Fruit fly (Drosophila melanogaster) whole organism, embryonic: ENCODE data around the gene CG43902.

ENCODE experiments used
- CG11504 ChIP-seq: fragments of 200-800 bp; sonication (Bioruptor generic); optimal IDR thresholded peaks from 3 replicates; lab custom pipeline; 2019; ENCODE audit warnings: missing biosample characterization, mild to moderate bottlenecking, missing genetic modification characterization, moderate library complexity
- CG1647 ChIP-seq: fragments of 200-800 bp; sonication (Bioruptor generic); optimal IDR thresholded peaks from 3 replicates; lab custom pipeline; 2016; ENCODE audit warnings: missing biosample characterization, missing genetic modification characterization
- CG2202 ChIP-seq: fragments of 200-800 bp; sonication (Bioruptor generic); optimal IDR thresholded peaks from 2 replicates; lab custom pipeline; 2018; ENCODE audit warnings: missing biosample characterization, mild to moderate bottlenecking, missing genetic modification characterization
- CG32767 ChIP-seq: fragments of 200-800 bp; sonication (Bioruptor generic); IDR thresholded peaks from 2 replicates; pipeline ENCODE4 v1.3.6; 2022; ENCODE audit warnings: missing biosample characterization, missing genetic modification characterization
- ERR ChIP-seq: fragments of 200-800 bp; sonication (Bioruptor generic); optimal IDR thresholded peaks from 2 replicates; lab custom pipeline; 2016; ENCODE audit warnings: missing biosample characterization, missing genetic modification characterization
- Gug ChIP-seq: fragments of 200-800 bp; sonication (Bioruptor generic); IDR thresholded peaks from 4 replicates; pipeline ENCODE4 v1.3.6; 2022; ENCODE audit warnings: missing biosample characterization, missing genetic modification characterization
- slou ChIP-seq: fragments of 200-800 bp; sonication (Bioruptor generic); optimal IDR thresholded peaks from 3 replicates; lab custom pipeline; 2016; ENCODE audit warnings: missing biosample characterization, missing genetic modification characterization
- ttk ChIP-seq: fragments of 200-800 bp; sonication (Bioruptor generic); IDR thresholded peaks from 2 replicates; pipeline ENCODE4 v2.1.2; 2022; ENCODE audit warnings: missing biosample characterization, missing genetic modification characterization

DNA sequence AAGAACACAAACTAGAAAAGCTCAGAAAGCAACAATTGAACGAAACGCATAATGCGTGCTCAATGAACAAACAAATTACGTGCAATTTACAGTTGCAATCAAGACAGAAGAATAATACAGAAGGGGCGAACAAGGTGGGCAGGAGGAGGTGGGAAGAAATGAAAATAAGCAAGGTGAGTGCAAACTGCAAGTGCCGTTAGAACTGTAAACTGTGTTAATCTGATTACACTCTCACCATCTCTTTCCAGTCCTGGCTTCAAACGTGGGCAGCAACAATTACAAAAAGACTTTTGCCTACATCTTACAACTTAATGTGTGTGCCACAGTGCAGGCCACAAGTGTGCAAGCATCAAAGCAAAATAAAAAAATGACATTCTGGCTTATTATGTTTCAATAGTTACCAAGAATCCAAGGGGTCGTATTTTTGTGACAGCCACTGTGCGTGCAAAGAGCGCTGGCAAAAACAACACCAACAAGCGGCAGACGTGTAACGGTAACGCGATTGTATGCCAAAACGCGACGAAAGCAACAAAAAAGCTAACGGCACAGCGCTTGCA lies 52.2 kb downstream of the CG43902 start:
- TF ChIP-seq CG1647 (no peak), CG2202 (tag; lab: Kevin White, UChicago) (no peak), slou (no peak), Gug (GFP tag; lab: Robert Waterston, UW) (no peak), ERR (GFP tag; lab: Kevin White, UChicago) (no peak), CG32767 (GFP tag; lab: Robert Waterston, UW) (no peak), CG11504 (tag; lab: Kevin White, UChicago) (no peak), ttk (GFP tag; lab: Robert Waterston, UW) (no peak)
